Fruit fly (Drosophila melanogaster) whole organism, pupa: Measurements from ENCODE around the gene CG14110.

Experiments
- CG12605 ChIP-seq: fragments of 200-800 bp; sonication (Bioruptor generic); IDR thresholded peaks from 2 replicates; pipeline ENCODE4 v1.3.6; 2022; ENCODE audit warnings: missing biosample characterization, missing genetic modification characterization
- CG8159 ChIP-seq: fragments of 200-800 bp; sonication (Bioruptor generic); optimal IDR thresholded peaks from 3 replicates; lab custom pipeline; 2018; ENCODE audit warnings: missing biosample characterization, mild to moderate bottlenecking, missing genetic modification characterization, moderate library complexity
- EcR ChIP-seq: fragments of 200-800 bp; sonication (Bioruptor generic); optimal IDR thresholded peaks from 3 replicates; lab custom pipeline; 2019; ENCODE audit warnings: missing biosample characterization, missing genetic modification characterization, mild to moderate bottlenecking, moderate library complexity, missing genetic modification reagents

dm6 chr3L:13377657-13378056 lies 6.9 kb upstream of the CG14110 start, which contains the start of gene CG14111:
- no peak for TF ChIP-seq CG8159
- TF ChIP-seq CG12605 (GFP tag; lab: Robert Waterston, UW) = no peak
- no peak for TF ChIP-seq EcR (GFP tag; lab: Kevin White, UChicago)
